Fruit fly (Drosophila melanogaster): Measurements from ENCODE around the gene CG17298.

The CG17298 gene

dm6 chr3R:21246492-21247061, 36.4 kb upstream of the CG17298 start, which contains the start of gene ETHR (continued):
- TF ChIP-seq Nf-YB (GFP tag; optimal IDR thresholded peaks at IDR 0.05), result no peak
- TF ChIP-seq btn (GFP tag; optimal IDR thresholded peaks at IDR 0.05), result no peak
- TF ChIP-seq lilli (GFP tag; optimal IDR thresholded peaks at IDR 0.05), result peak; percentile 34
- no peak for TF ChIP-seq CG13624 (GFP tag; optimal IDR thresholded peaks at IDR 0.05)
- TF ChIP-seq insv (GFP tag; optimal IDR thresholded peaks at IDR 0.05), result no peak
- peak; percentile 39 for TF ChIP-seq CG13775 (GFP tag; optimal IDR thresholded peaks at IDR 0.05)
- TF ChIP-seq Dref (GFP tag; IDR thresholded peaks at IDR 0.05), result no peak
- TF ChIP-seq maf-S (GFP tag; optimal IDR thresholded peaks at IDR 0.05), result no peak
- TF ChIP-seq tna (GFP tag; IDR thresholded peaks at IDR 0.05; ENCODE audit: partially characterized antibody), result no peak
- TF ChIP-seq CG12219 (GFP tag; optimal IDR thresholded peaks at IDR 0.05), result peak; percentile 29
- TF ChIP-seq CG10431 (GFP tag; optimal IDR thresholded peaks at IDR 0.05), result no peak
- TF ChIP-seq CG14667 (GFP tag; IDR thresholded peaks at IDR 0.05), result no peak
- TF ChIP-seq Deaf1 (tag; optimal IDR thresholded peaks at IDR 0.05), result peak; percentile 51
- TF ChIP-seq stwl (tag; optimal IDR thresholded peaks at IDR 0.05), result no peak
- peak; percentile 58; the same call in 1 of the 2 replicates for TF ChIP-seq CG14014 (GFP tag; IDR thresholded peaks at IDR 0.05)
- TF ChIP-seq cwo (GFP tag; optimal IDR thresholded peaks at IDR 0.05), result peak; percentile 74
- no peak; the same call in 1 of the 2 replicates for TF ChIP-seq CG9932 (GFP tag; IDR thresholded peaks at IDR 0.05)
- TF ChIP-seq Lim3 (GFP tag; IDR thresholded peaks at IDR 0.05), result no peak
- peak; percentile 61 for TF ChIP-seq CG12155 (GFP tag; optimal IDR thresholded peaks at IDR 0.05)
- TF ChIP-seq Sry-δ (GFP tag; optimal IDR thresholded peaks at IDR 0.05), result no peak
- no peak for TF ChIP-seq bsh (GFP tag; optimal IDR thresholded peaks at IDR 0.05)
- TF ChIP-seq pita (GFP tag; optimal IDR thresholded peaks at IDR 0.05), result no peak
- no peak for TF ChIP-seq ac (GFP tag; optimal IDR thresholded peaks at IDR 0.05)
- no peak for TF ChIP-seq sc (optimal IDR thresholded peaks at IDR 0.05)
- TF ChIP-seq sc (GFP tag; optimal IDR thresholded peaks at IDR 0.05), result no peak
- no peak for TF ChIP-seq CG15073 (GFP tag; optimal IDR thresholded peaks at IDR 0.05)
- TF ChIP-seq D19B (GFP tag; optimal IDR thresholded peaks at IDR 0.05), result peak; percentile 14
- no peak for TF ChIP-seq emc (GFP tag; optimal IDR thresholded peaks at IDR 0.05)
- no peak for TF ChIP-seq CG11696 (GFP tag; IDR thresholded peaks at IDR 0.05)
- TF ChIP-seq Neu2 (GFP tag; optimal IDR thresholded peaks at IDR 0.05; ENCODE audit: borderline replicate concordance), result no peak
- TF ChIP-seq CG11723 (GFP tag; optimal IDR thresholded peaks at IDR 0.05), result no peak
- no peak for TF ChIP-seq Six4 (GFP tag; optimal IDR thresholded peaks at IDR 0.05)
- no peak for TF ChIP-seq dm (GFP tag; optimal IDR thresholded peaks at IDR 0.05)
- TF ChIP-seq CG15479 (GFP tag; optimal IDR thresholded peaks at IDR 0.05), result no peak
- no peak for TF ChIP-seq CG8765 (GFP tag; IDR thresholded peaks at IDR 0.05)
- TF ChIP-seq CG17612 (GFP tag; IDR thresholded peaks at IDR 0.05), result no peak
- peak; percentile 65 for TF ChIP-seq CG34376 (GFP tag; optimal IDR thresholded peaks at IDR 0.05)
- no peak for TF ChIP-seq CG16815 (GFP tag; optimal IDR thresholded peaks at IDR 0.05)
- TF ChIP-seq CkIIα-i1 (GFP tag; IDR thresholded peaks at IDR 0.05), result no peak
- TF ChIP-seq gro (GFP tag; optimal IDR thresholded peaks at IDR 0.05), result peak; percentile 37
- no peak for TF ChIP-seq toy (GFP tag; IDR thresholded peaks at IDR 0.05)
- TF ChIP-seq phol (tag; optimal IDR thresholded peaks at IDR 0.05), result no peak
- no peak for TF ChIP-seq CG7357 (GFP tag; IDR thresholded peaks at IDR 0.05)
- no peak for TF ChIP-seq nmo (GFP tag; optimal IDR thresholded peaks at IDR 0.05)
- TF ChIP-seq klu (GFP tag; IDR thresholded peaks at IDR 0.05), result no peak
- TF ChIP-seq CG14050 (GFP tag; IDR thresholded peaks at IDR 0.05), result no peak
- TF ChIP-seq dysf (GFP tag; IDR thresholded peaks at IDR 0.05), result peak; percentile 29; the same call in 1 of the 3 replicates
- TF ChIP-seq sna (GFP tag; IDR thresholded peaks at IDR 0.05; ENCODE audit: partially characterized antibody), result no peak
- TF ChIP-seq CG2129 (GFP tag; IDR thresholded peaks at IDR 0.05; ENCODE audit: partially characterized antibody), result no peak
- no peak for TF ChIP-seq aop (GFP tag; IDR thresholded peaks at IDR 0.05)
- TF ChIP-seq trh (GFP tag; optimal IDR thresholded peaks at IDR 0.05), result no peak

Measured in whole organism, embryonic.